Worm (Caenorhabditis elegans) whole organism, young adult: ENCODE data around the gene fbxb-79.
A peak's percentile ranks its signal among the peaks of the same experiment; 100 is the strongest.

Source experiments
- B0035.1 ChIP-seq: sonication (generic microtip); optimal IDR thresholded peaks from 2 replicates; lab custom pipeline; 2016; ENCODE audit warnings: missing genetic modification characterization, mild to moderate bottlenecking, missing compliant biosample characterization, missing genotype, missing genetic modification reagents
- B0261.1 ChIP-seq: sonication (generic microtip); optimal IDR thresholded peaks from 2 replicates; lab custom pipeline; 2016; ENCODE audit warnings: mild to moderate bottlenecking, missing genetic modification characterization, moderate library complexity, missing compliant biosample characterization
- C06A6.2 ChIP-seq: fragments of 200-800 bp; sonication (Bioruptor generic); conservative IDR thresholded peaks from 2 replicates; pipeline ENCODE4 v1.3.6; 2022; ENCODE audit warnings: missing genetic modification characterization, missing compliant biosample characterization
- C17E4.6 ChIP-seq: fragments of 200-800 bp; sonication (Bioruptor generic); IDR thresholded peaks from 2 replicates; pipeline ENCODE4 v1.3.6; 2022; ENCODE audit warnings: missing genetic modification reagents, missing genetic modification characterization, missing compliant biosample characterization
- F10E7.11 ChIP-seq: sonication (generic microtip); optimal IDR thresholded peaks from 2 replicates; lab custom pipeline; 2017; ENCODE audit warnings: mild to moderate bottlenecking, missing genetic modification characterization, moderate library complexity, missing compliant biosample characterization
- F23B12.7 ChIP-seq: sonication (generic microtip); optimal IDR thresholded peaks from 2 replicates; lab custom pipeline; 2017; ENCODE audit warnings: missing genetic modification characterization, mild to moderate bottlenecking, missing compliant biosample characterization, antibody characterized with exemption, moderate library complexity; ENCODE audit not compliant: insufficient read depth
- F33H1.4 ChIP-seq: fragments of 200-800 bp; sonication (Bioruptor generic); IDR thresholded peaks from 2 replicates; pipeline ENCODE4 v1.3.6; 2022; ENCODE audit warnings: missing genetic modification reagents, missing genetic modification characterization, missing compliant biosample characterization
- F37B4.10 ChIP-seq: fragments of 200-800 bp; sonication (Bioruptor generic); IDR thresholded peaks from 2 replicates; pipeline ENCODE4 v1.3.6; 2022; ENCODE audit warnings: missing genetic modification characterization, missing compliant biosample characterization
- F57A8.1 ChIP-seq: fragments of 200-800 bp; sonication (Bioruptor generic); optimal IDR thresholded peaks from 2 replicates; lab custom pipeline; 2018; ENCODE audit warnings: mild to moderate bottlenecking, missing genetic modification characterization, moderate library complexity, missing compliant biosample characterization
- K11D2.4 ChIP-seq: fragments of 200-800 bp; sonication (Bioruptor generic); IDR thresholded peaks from 2 replicates; pipeline ENCODE4 v1.3.6; 2022; ENCODE audit warnings: missing genetic modification reagents, missing genetic modification characterization, missing compliant biosample characterization
- Y56A3A.18 ChIP-seq: fragments of 200-800 bp; sonication (Bioruptor generic); IDR thresholded peaks from 2 replicates; pipeline ENCODE4 v1.3.6; 2022; ENCODE audit warnings: missing genetic modification reagents, missing genetic modification characterization, missing compliant biosample characterization
- Y67H2A.10 ChIP-seq: fragments of 200-800 bp; sonication (Bioruptor generic); conservative IDR thresholded peaks from 2 replicates; pipeline ENCODE4 v1.3.6; 2022; ENCODE audit warnings: missing genetic modification reagents, missing genetic modification characterization, missing compliant biosample characterization
- ama-1 ChIP-seq, 3 experiments: fragments of 150-350 bp in 1 of 3; sonication (generic microtip) in 2 of 3; optimal IDR thresholded peaks; 2 replicates each; lab custom pipeline; 2014 to 2018; ENCODE audit warnings: missing biosample characterization in 2 of 3, missing genetic modification characterization in 2 of 3, missing genetic modification reagents in 2 of 3
- aptf-2 ChIP-seq: fragments of 200-800 bp; sonication (Bioruptor generic); conservative IDR thresholded peaks from 2 replicates; pipeline ENCODE4 v1.3.6; 2022; ENCODE audit warnings: missing genetic modification reagents, missing genetic modification characterization, missing compliant biosample characterization
- atf-7 ChIP-seq: sonication (generic microtip); optimal IDR thresholded peaks from 2 replicates; lab custom pipeline; 2017; ENCODE audit warnings: mild to moderate bottlenecking, missing genetic modification characterization, missing compliant biosample characterization
- athp-1 ChIP-seq: sonication (generic microtip); optimal IDR thresholded peaks from 2 replicates; lab custom pipeline; 2017; ENCODE audit warnings: mild to moderate bottlenecking, missing genetic modification characterization, missing compliant biosample characterization
- attf-5 ChIP-seq: fragments of 200-800 bp; sonication (Bioruptor generic); optimal IDR thresholded peaks from 2 replicates; lab custom pipeline; 2018; ENCODE audit warnings: mild to moderate bottlenecking, missing genetic modification characterization, missing compliant biosample characterization
- bed-1 ChIP-seq: fragments of 200-800 bp; sonication (Bioruptor generic); IDR thresholded peaks from 2 replicates; pipeline ENCODE4 v1.3.6; 2022; ENCODE audit warnings: missing genetic modification reagents, missing genetic modification characterization, missing compliant biosample characterization
- bed-2 ChIP-seq: fragments of 200-800 bp; sonication (Bioruptor generic); IDR thresholded peaks from 2 replicates; pipeline ENCODE4 v1.3.6; 2022; ENCODE audit warnings: missing genetic modification reagents, missing genetic modification characterization, missing compliant biosample characterization
- ceh-100 ChIP-seq: fragments of 200-800 bp; sonication (Bioruptor generic); IDR thresholded peaks from 2 replicates; pipeline ENCODE4 v1.3.6; 2022; ENCODE audit warnings: missing genetic modification reagents, missing genetic modification characterization, missing compliant biosample characterization
- ceh-40 ChIP-seq: fragments of 200-800 bp; sonication (Bioruptor generic); IDR thresholded peaks from 2 replicates; pipeline ENCODE4 v1.3.6; 2022; ENCODE audit warnings: missing genetic modification characterization, missing compliant biosample characterization
- ceh-91 ChIP-seq: fragments of 200-800 bp; sonication (Bioruptor generic); IDR thresholded peaks from 2 replicates; pipeline ENCODE4 v1.3.6; 2022; ENCODE audit warnings: missing genetic modification reagents, missing genetic modification characterization, missing compliant biosample characterization
- chd-7 ChIP-seq: sonication (generic microtip); optimal IDR thresholded peaks from 2 replicates; lab custom pipeline; 2016; ENCODE audit warnings: mild to moderate bottlenecking, missing genetic modification characterization, moderate library complexity, missing compliant biosample characterization
- die-1 ChIP-seq: sonication (generic microtip); optimal IDR thresholded peaks from 2 replicates; lab custom pipeline; 2016; ENCODE audit warnings: missing genotype, mild to moderate bottlenecking, missing genetic modification characterization, missing compliant biosample characterization
- dox-1 ChIP-seq: fragments of 200-800 bp; sonication (Bioruptor generic); IDR thresholded peaks from 2 replicates; pipeline ENCODE4 v1.3.6; 2022; ENCODE audit warnings: missing genetic modification reagents, missing genetic modification characterization, missing compliant biosample characterization
- dpff-1 ChIP-seq: sonication (generic microtip); optimal IDR thresholded peaks from 2 replicates; lab custom pipeline; 2017; ENCODE audit warnings: mild to moderate bottlenecking, missing genetic modification characterization, missing compliant biosample characterization
- dpl-1 ChIP-seq: fragments of 150-350 bp; optimal IDR thresholded peaks from 2 replicates; lab custom pipeline; 2014; ENCODE audit warnings: missing biosample characterization, missing genetic modification reagents, missing genetic modification characterization
- efl-1 ChIP-seq: fragments of 150-350 bp; optimal IDR thresholded peaks from 2 replicates; lab custom pipeline; 2014; ENCODE audit warnings: missing biosample characterization, missing genetic modification reagents, missing genetic modification characterization
- ets-4 ChIP-seq: fragments of 200-800 bp; sonication (Bioruptor generic); optimal IDR thresholded peaks from 2 replicates; lab custom pipeline; 2018; ENCODE audit warnings: mild to moderate bottlenecking, missing genetic modification characterization, missing compliant biosample characterization
- gei-17 ChIP-seq: fragments of 200-800 bp; sonication (Bioruptor generic); optimal IDR thresholded peaks from 2 replicates; lab custom pipeline; 2018; ENCODE audit warnings: mild to moderate bottlenecking, missing genetic modification characterization, missing compliant biosample characterization
- hlh-12 ChIP-seq: sonication (generic microtip); optimal IDR thresholded peaks from 2 replicates; lab custom pipeline; 2016; ENCODE audit warnings: missing genetic modification characterization, missing compliant biosample characterization
- hmg-1.2 ChIP-seq: fragments of 200-800 bp; sonication (Bioruptor generic); IDR thresholded peaks from 2 replicates; pipeline ENCODE4 v1.3.6; 2022; ENCODE audit warnings: missing genetic modification reagents, missing genetic modification characterization, missing compliant biosample characterization
- hrde-1 ChIP-seq: sonication (generic microtip); optimal IDR thresholded peaks from 2 replicates; lab custom pipeline; 2016; ENCODE audit warnings: missing genetic modification characterization, mild to moderate bottlenecking, missing compliant biosample characterization, moderate library complexity, missing genotype, missing genetic modification reagents, borderline replicate concordance
- lag-1 ChIP-seq: fragments of 200-800 bp; sonication (Bioruptor generic); IDR thresholded peaks from 2 replicates; pipeline ENCODE4 v1.3.6; 2022; ENCODE audit warnings: missing genetic modification reagents, missing genetic modification characterization, missing compliant biosample characterization
- lin-35 ChIP-seq, 3 experiments: fragments of 150-350 bp in 2 of 3; sonication (generic microtip) in 1 of 3; optimal IDR thresholded peaks; 2 replicates each; lab custom pipeline; 2014 to 2018; ENCODE audit warnings: missing biosample characterization in 3 of 3, missing genetic modification characterization in 3 of 3, missing genetic modification reagents in 3 of 3
- madf-6 ChIP-seq: fragments of 200-800 bp; sonication (Bioruptor generic); IDR thresholded peaks from 2 replicates; pipeline ENCODE4 v1.3.6; 2022; ENCODE audit warnings: missing genetic modification reagents, missing genetic modification characterization, missing compliant biosample characterization
- mcd-1 ChIP-seq: fragments of 200-800 bp; sonication (Bioruptor generic); IDR thresholded peaks from 2 replicates; pipeline ENCODE4 v1.3.6; 2022; ENCODE audit warnings: missing genetic modification reagents, missing genetic modification characterization, missing compliant biosample characterization
- nfya-2 ChIP-seq: fragments of 200-800 bp; sonication (Bioruptor generic); IDR thresholded peaks from 2 replicates; pipeline ENCODE4 v1.3.6; 2022; ENCODE audit warnings: missing genetic modification reagents, missing genetic modification characterization, missing compliant biosample characterization
- nfyb-1 ChIP-seq: fragments of 200-800 bp; sonication (Bioruptor generic); IDR thresholded peaks from 2 replicates; pipeline ENCODE4 v1.3.6; 2022; ENCODE audit warnings: missing genetic modification reagents, missing genetic modification characterization, missing compliant biosample characterization
- nhr-120 ChIP-seq: fragments of 200-800 bp; sonication (Bioruptor generic); IDR thresholded peaks from 2 replicates; pipeline ENCODE4 v1.3.6; 2022; ENCODE audit warnings: missing genetic modification characterization, missing compliant biosample characterization
- nhr-179 ChIP-seq: sonication (generic microtip); optimal IDR thresholded peaks from 2 replicates; lab custom pipeline; 2016; ENCODE audit warnings: mild to moderate bottlenecking, missing genetic modification characterization, missing compliant biosample characterization
- rcor-1 ChIP-seq: fragments of 200-800 bp; sonication (Bioruptor generic); IDR thresholded peaks from 2 replicates; pipeline ENCODE4 v1.3.6; 2022; ENCODE audit warnings: missing genetic modification reagents, missing genetic modification characterization, missing compliant biosample characterization
- sdz-38 ChIP-seq: sonication (generic microtip); optimal IDR thresholded peaks from 2 replicates; lab custom pipeline; 2016; ENCODE audit warnings: missing genotype, missing genetic modification characterization, missing compliant biosample characterization
- tbp1 ChIP-seq: fragments of 200-800 bp; sonication (Bioruptor generic); optimal IDR thresholded peaks from 2 replicates; lab custom pipeline; 2018; ENCODE audit warnings: mild to moderate bottlenecking, missing genetic modification characterization, missing compliant biosample characterization
- tlf-1 ChIP-seq: fragments of 200-800 bp; sonication (Bioruptor generic); optimal IDR thresholded peaks from 2 replicates; lab custom pipeline; 2018; ENCODE audit warnings: mild to moderate bottlenecking, missing genetic modification characterization, missing compliant biosample characterization
- unc-62 ChIP-seq: fragments of 150-350 bp; optimal IDR thresholded peaks from 2 replicates; lab custom pipeline; 2014; ENCODE audit warnings: missing biosample characterization, missing genetic modification reagents, missing genetic modification characterization
- xnd-1 ChIP-seq: sonication (generic microtip); optimal IDR thresholded peaks from 2 replicates; lab custom pipeline; 2016; ENCODE audit warnings: missing genotype, missing genetic modification reagents, missing genetic modification characterization, missing compliant biosample characterization
- ztf-28 ChIP-seq: fragments of 200-800 bp; sonication (Bioruptor generic); IDR thresholded peaks from 2 replicates; pipeline ENCODE4 v1.3.6; 2022; ENCODE audit warnings: missing genetic modification reagents, missing genetic modification characterization, missing compliant biosample characterization
- ztf-3 ChIP-seq: fragments of 200-800 bp; sonication (Bioruptor generic); optimal IDR thresholded peaks from 2 replicates; lab custom pipeline; 2018; ENCODE audit warnings: mild to moderate bottlenecking, missing genetic modification characterization, missing compliant biosample characterization

The fbxb-79 gene

ce11 chrIV:11146962-11147470, 42.3 kb downstream of the fbxb-79 start, which contains the start of gene pigq-1 (continued):
- TF ChIP-seq ceh-100 (GFP tag; lab: Robert Waterston, UW), result 0 out of 2 replicates have a peak, but pooled peaks have one; percentile 25
- TF ChIP-seq lag-1, result no peak
- TF ChIP-seq gei-17, result no peak
- TF ChIP-seq dpl-1, result no peak
- no peak for TF ChIP-seq Y67H2A.10 (GFP tag; lab: Robert Waterston, UW)
- TF ChIP-seq K11D2.4 (GFP tag; lab: Robert Waterston, UW), result no peak
- TF ChIP-seq nfyb-1 (GFP tag; lab: Robert Waterston, UW), result peak; percentile 71; the same call in 1 of the 2 replicates
- TF ChIP-seq F37B4.10 (GFP tag; lab: Robert Waterston, UW), result no peak
- TF ChIP-seq ets-4 (GFP tag; lab: Kevin White, UChicago), result no peak
- TF ChIP-seq dox-1 (GFP tag; lab: Robert Waterston, UW), result no peak
- no peak for TF ChIP-seq mcd-1 (GFP tag; lab: Robert Waterston, UW)
- TF ChIP-seq F23B12.7 (tag; lab: Kevin White, UChicago), result no peak
- TF ChIP-seq efl-1 (GFP tag; lab: Kevin White, UChicago), result no peak
- peak; percentile 90 for TF ChIP-seq hrde-1 (tag; lab: Kevin White, UChicago)
- peak; percentile 80 for TF ChIP-seq tlf-1
- no peak for TF ChIP-seq aptf-2
- TF ChIP-seq C17E4.6 (GFP tag; lab: Robert Waterston, UW), result 0 out of 2 replicates have a peak, but pooled peaks have one; percentile 6
- no peak for TF ChIP-seq nhr-179 (tag; lab: Kevin White, UChicago)
- TF ChIP-seq nfya-2 (GFP tag; lab: Robert Waterston, UW), result no peak
- no peak for TF ChIP-seq ceh-40 (GFP tag; lab: Robert Waterston, UW)
- TF ChIP-seq B0035.1, result peak; percentile 74
- peak; percentile 66 for TF ChIP-seq madf-6
- TF ChIP-seq C06A6.2 (GFP tag; lab: Robert Waterston, UW), result no peak
- TF ChIP-seq tbp1 (GFP tag; lab: Kevin White, UChicago), result peak; percentile 34
- peak; percentile 43 for TF ChIP-seq ztf-3
- TF ChIP-seq attf-5, result peak; percentile 47
- TF ChIP-seq rcor-1 (GFP tag; lab: Robert Waterston, UW), result no peak
- no peak for TF ChIP-seq nhr-120
- no peak for TF ChIP-seq ztf-28 (GFP tag; lab: Robert Waterston, UW)
- no peak for TF ChIP-seq hlh-12 (tag; lab: Kevin White, UChicago)
- no peak for TF ChIP-seq hmg-1.2 (GFP tag; lab: Robert Waterston, UW)
- TF ChIP-seq atf-7 (tag; lab: Kevin White, UChicago), result peak; percentile 71
- TF ChIP-seq xnd-1, result peak; percentile 28
- peak; percentile 71; the same call in 1 of the 2 replicates for TF ChIP-seq Y56A3A.18
- TF ChIP-seq F33H1.4 (GFP tag; lab: Robert Waterston, UW), result no peak
- TF ChIP-seq lin-35 (GFP tag; optimal IDR thresholded peaks at IDR 0.05; lab: Kevin White, UChicago), result peak in 2 of 3 experiments; percentile 23 to 58
- no peak for TF ChIP-seq sdz-38 (tag; lab: Kevin White, UChicago)
- peak; percentile 52 for TF ChIP-seq athp-1 (tag; lab: Kevin White, UChicago)
- TF ChIP-seq bed-2, result no peak
- no peak for TF ChIP-seq B0261.1
- peak; percentile 37 for TF ChIP-seq F10E7.11 (tag; lab: Kevin White, UChicago)
- peak; percentile 95 for TF ChIP-seq dpff-1
- peak; percentile 61 for TF ChIP-seq die-1 (tag; lab: Kevin White, UChicago)
- TF ChIP-seq chd-7 (tag; lab: Kevin White, UChicago), result peak; percentile 52
- no peak for TF ChIP-seq F57A8.1
- no peak for TF ChIP-seq unc-62 (GFP tag; lab: Kevin White, UChicago)
- no peak for TF ChIP-seq ceh-91 (GFP tag; lab: Robert Waterston, UW)
- TF ChIP-seq ama-1 (optimal IDR thresholded peaks at IDR 0.05; lab: Kevin White, UChicago), result peak; percentile 90
- TF ChIP-seq ama-1 (GFP tag; optimal IDR thresholded peaks at IDR 0.05; lab: Kevin White, UChicago), result no peak
- no peak for TF ChIP-seq bed-1
